Worm (Caenorhabditis elegans): ENCODE measurements around the gene M03B6.4.

DNA sequence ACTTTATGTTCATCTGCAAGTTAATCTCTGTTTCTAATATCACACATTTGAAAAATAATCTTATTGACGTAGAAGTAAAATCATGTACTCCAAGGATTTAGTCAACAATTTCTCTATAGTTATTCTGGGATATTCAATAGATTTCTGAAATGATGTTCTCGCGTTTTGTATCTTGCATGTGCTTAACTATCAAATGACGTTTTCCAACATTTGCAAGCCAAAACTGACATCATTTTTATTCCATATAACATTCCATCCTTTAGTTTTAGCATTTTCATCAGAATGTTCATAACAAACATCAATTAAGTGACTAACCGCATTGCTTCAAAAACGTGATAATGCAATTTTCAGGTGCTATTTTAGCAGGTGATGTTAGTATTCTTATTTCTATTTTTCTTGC lies 20.6 kb upstream of the M03B6.4 start:
- TF ChIP-seq unc-39 (tag; optimal IDR thresholded peaks at IDR 0.05) = no peak
- TF ChIP-seq gmeb-1 (tag; optimal IDR thresholded peaks at IDR 0.05) = no peak
- TF ChIP-seq R02D3.7 (tag; optimal IDR thresholded peaks at IDR 0.05) = no peak
- no peak for TF ChIP-seq unc-62 (GFP tag; optimal IDR thresholded peaks at IDR 0.05)
- no peak for TF ChIP-seq ZK546.5 (tag; optimal IDR thresholded peaks at IDR 0.05)
- TF ChIP-seq ceh-16 (tag; optimal IDR thresholded peaks at IDR 0.05) = no peak
- no peak for TF ChIP-seq egl-27 (tag; optimal IDR thresholded peaks at IDR 0.05)
- no peak for TF ChIP-seq nhr-11 (tag; optimal IDR thresholded peaks at IDR 0.05)
- no peak for TF ChIP-seq lin-13 (GFP tag; optimal IDR thresholded peaks at IDR 0.05)
- TF ChIP-seq ama-1 (optimal IDR thresholded peaks at IDR 0.05) = no peak
- TF ChIP-seq nhr-10 (tag; optimal IDR thresholded peaks at IDR 0.05) = no peak
- no peak for TF ChIP-seq zag-1 (tag; optimal IDR thresholded peaks at IDR 0.05)

All from whole organism, L2 larva.